Worm (Caenorhabditis elegans): ENCODE data around the gene F10C2.7.

The F10C2.7 gene

ce11 chrV:12053598-12053997 is at the start of gene F10C2.7:
F10C2.7 (plus strand) TSS chrV:12053898.
- TF ChIP-seq alr-1 (tag; optimal IDR thresholded peaks at IDR 0.05) (no peak), snpc-4 (tag; optimal IDR thresholded peaks at IDR 0.05) (no peak), nhr-6 (tag; optimal IDR thresholded peaks at IDR 0.05) (no peak), aly-2 (tag; optimal IDR thresholded peaks at IDR 0.05) (no peak), Y55F3AM.14 (GFP tag; optimal IDR thresholded peaks at IDR 0.05) (no peak), ama-1 (optimal IDR thresholded peaks at IDR 0.05) (no peak), nhr-77 (tag; optimal IDR thresholded peaks at IDR 0.05) (no peak), ztf-4 (tag; optimal IDR thresholded peaks at IDR 0.05) (no peak), fos-1 (tag; optimal IDR thresholded peaks at IDR 0.05) (no peak), mdl-1 (tag; optimal IDR thresholded peaks at IDR 0.05) (no peak)

ce11 chrV:12004501-12004940 is 49.2 kb upstream of the F10C2.7 start:
- TF ChIP-seq lin-13 (GFP tag; optimal IDR thresholded peaks at IDR 0.05) (peak; percentile 38), gmeb-1 (tag; optimal IDR thresholded peaks at IDR 0.05) (peak; percentile 9), crh-2 (tag; optimal IDR thresholded peaks at IDR 0.05) (peak; percentile 38), Y55F3AM.14 (GFP tag; optimal IDR thresholded peaks at IDR 0.05) (no peak), fos-1 (tag; optimal IDR thresholded peaks at IDR 0.05) (peak; percentile 16)

ce11 chrV:12006495-12006894 is 47.2 kb upstream of the F10C2.7 start, which contains the start of gene F57F5.3:
F57F5.3 (minus strand) TSS chrV:12006595.
- no peak for TF ChIP-seq skn-1 (tag; optimal IDR thresholded peaks at IDR 0.05)
- no peak for TF ChIP-seq C34F6.9 (tag; optimal IDR thresholded peaks at IDR 0.05)
- TF ChIP-seq alr-1 (tag; optimal IDR thresholded peaks at IDR 0.05) = no peak
- no peak for TF ChIP-seq egl-27 (tag; optimal IDR thresholded peaks at IDR 0.05)
- no peak for TF ChIP-seq zag-1 (tag; optimal IDR thresholded peaks at IDR 0.05)
- no peak for TF ChIP-seq lin-13 (GFP tag; optimal IDR thresholded peaks at IDR 0.05)
- TF ChIP-seq nhr-10 (tag; optimal IDR thresholded peaks at IDR 0.05) = no peak
- TF ChIP-seq crh-2 (tag; optimal IDR thresholded peaks at IDR 0.05) = no peak
- no peak for TF ChIP-seq aly-2 (tag; optimal IDR thresholded peaks at IDR 0.05)
- no peak for TF ChIP-seq nhr-25 (tag; optimal IDR thresholded peaks at IDR 0.05)
- TF ChIP-seq nhr-12 (tag; optimal IDR thresholded peaks at IDR 0.05) = no peak
- TF ChIP-seq sem-4 (tag; optimal IDR thresholded peaks at IDR 0.05) = no peak

DNA sequence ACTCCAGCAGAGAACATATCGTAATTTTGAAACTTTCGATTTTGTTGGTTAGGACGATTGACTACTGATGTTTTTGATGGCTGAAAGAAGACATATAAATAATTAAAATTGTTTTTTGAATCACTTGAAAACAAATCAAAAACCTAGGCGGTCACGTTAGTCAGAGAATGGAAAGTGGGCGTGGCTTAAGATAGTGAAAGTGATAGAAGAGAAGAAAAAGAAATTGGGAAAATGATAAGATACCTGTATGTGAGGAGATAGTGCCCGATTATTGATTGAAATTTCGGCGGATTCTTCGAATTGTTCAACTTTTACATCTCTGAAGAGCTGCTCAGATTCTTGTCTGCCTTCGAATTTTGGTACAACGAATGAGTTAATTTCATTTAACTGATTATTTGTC is 42.0 kb upstream of the F10C2.7 start:
- TF ChIP-seq C34F6.9 (tag; optimal IDR thresholded peaks at IDR 0.05) (no peak), ceh-16 (tag; optimal IDR thresholded peaks at IDR 0.05) (no peak), R02D3.7 (tag; optimal IDR thresholded peaks at IDR 0.05) (no peak), unc-55 (GFP tag; optimal IDR thresholded peaks at IDR 0.05) (no peak), ztf-1 (GFP tag; conservative IDR thresholded peaks at IDR 0.05) (no peak), blmp-1 (tag; optimal IDR thresholded peaks at IDR 0.05; ENCODE audit: insufficient read depth) (peak; percentile 95), mdl-1 (tag; optimal IDR thresholded peaks at IDR 0.05) (no peak), F13H6.1 (tag; optimal IDR thresholded peaks at IDR 0.05) (no peak), crh-2 (tag; optimal IDR thresholded peaks at IDR 0.05) (no peak), nhr-12 (tag; optimal IDR thresholded peaks at IDR 0.05) (no peak), sem-4 (tag; optimal IDR thresholded peaks at IDR 0.05) (no peak), sma-9 (GFP tag; optimal IDR thresholded peaks at IDR 0.05) (peak; percentile 11), sma-9 (tag; optimal IDR thresholded peaks at IDR 0.05) (no peak), nhr-237 (tag; optimal IDR thresholded peaks at IDR 0.05) (no peak), nhr-77 (tag; optimal IDR thresholded peaks at IDR 0.05) (no peak), peb-1 (tag; optimal IDR thresholded peaks at IDR 0.05) (no peak), zag-1 (tag; optimal IDR thresholded peaks at IDR 0.05) (no peak), ZK546.5 (tag; optimal IDR thresholded peaks at IDR 0.05) (no peak), fos-1 (tag; optimal IDR thresholded peaks at IDR 0.05) (peak; percentile 20), nhr-11 (tag; optimal IDR thresholded peaks at IDR 0.05) (no peak), Y55F3AM.14 (GFP tag; optimal IDR thresholded peaks at IDR 0.05) (no peak), ceh-82 (tag; optimal IDR thresholded peaks at IDR 0.05) (no peak), elt-1 (tag; optimal IDR thresholded peaks at IDR 0.05) (no peak), ztf-4 (tag; optimal IDR thresholded peaks at IDR 0.05) (no peak)

DNA sequence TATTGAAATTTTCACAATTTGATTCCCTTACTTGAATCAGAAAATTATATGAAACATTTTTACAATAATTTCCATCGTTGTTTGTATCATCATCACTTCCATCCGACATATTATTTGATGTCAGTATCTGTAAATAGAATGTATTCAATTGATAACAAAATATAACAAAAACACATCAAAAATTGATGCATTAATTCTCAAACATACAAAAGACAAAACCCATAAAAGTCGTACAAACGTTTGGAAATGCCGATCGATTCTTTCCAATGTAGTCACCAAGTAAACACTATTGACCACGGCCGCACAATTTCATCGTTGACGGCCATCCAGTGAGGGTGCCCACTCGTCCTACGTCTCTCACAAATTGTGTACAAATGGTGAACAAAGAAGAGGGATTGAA is 40.4 kb upstream of the F10C2.7 start, which contains the start of gene add-2:
TSS of gene add-2 (minus strand) at position 109 of the 400 bp plus-strand sequence.
- TF ChIP-seq ztf-11 (tag; optimal IDR thresholded peaks at IDR 0.05) (no peak), nhr-77 (tag; optimal IDR thresholded peaks at IDR 0.05) (no peak), gmeb-1 (tag; optimal IDR thresholded peaks at IDR 0.05) (no peak), ceh-82 (tag; optimal IDR thresholded peaks at IDR 0.05) (no peak), nhr-12 (tag; optimal IDR thresholded peaks at IDR 0.05) (no peak), sma-9 (GFP tag; optimal IDR thresholded peaks at IDR 0.05) (no peak), sma-9 (tag; optimal IDR thresholded peaks at IDR 0.05) (no peak), ama-1 (optimal IDR thresholded peaks at IDR 0.05) (no peak), alr-1 (tag; optimal IDR thresholded peaks at IDR 0.05) (no peak)

Data from whole organism, L2 larva.